Worm (Caenorhabditis elegans) whole organism, L1 larva: ENCODE results near the gene F53A9.9.

Source experiments
- C16A3.4 ChIP-seq: fragments of 150-350 bp; optimal IDR thresholded peaks from 2 replicates; lab custom pipeline; 2014; ENCODE audit warnings: missing biosample characterization, missing genetic modification characterization
- Y116A8C.19 ChIP-seq: sonication (generic microtip); optimal IDR thresholded peaks from 2 replicates; lab custom pipeline; 2016; ENCODE audit warnings: missing compliant biosample characterization, missing genetic modification characterization, borderline replicate concordance
- aly-2 ChIP-seq: fragments of 150-350 bp; optimal IDR thresholded peaks from 2 replicates; lab custom pipeline; 2014; ENCODE audit warnings: missing biosample characterization, missing genetic modification characterization
- ama-1 ChIP-seq: fragments of 150-350 bp; optimal IDR thresholded peaks from 2 replicates; lab custom pipeline; 2014
- blmp-1 ChIP-seq: fragments of 150-350 bp; optimal IDR thresholded peaks from 2 replicates; lab custom pipeline; 2014; ENCODE audit warnings: missing biosample characterization, missing genetic modification characterization
- ceh-63 ChIP-seq: fragments of 200-800 bp; sonication (Bioruptor generic); optimal IDR thresholded peaks from 2 replicates; lab custom pipeline; 2018; ENCODE audit warnings: mild to moderate bottlenecking, missing genetic modification characterization, missing compliant biosample characterization
- ceh-82 ChIP-seq, 3 experiments: fragments of 150-350 bp in 1 of 3; sonication (generic microtip) in 2 of 3; optimal IDR thresholded peaks; 2 replicates each; lab custom pipeline; 2014 to 2017; ENCODE audit warnings: missing biosample characterization in 3 of 3, missing genetic modification characterization in 3 of 3
- ceh-88 ChIP-seq: fragments of 200-800 bp; sonication (Bioruptor generic); IDR thresholded peaks from 2 replicates; pipeline ENCODE4 v1.3.6; 2022; ENCODE audit warnings: missing genetic modification characterization, missing compliant biosample characterization
- ceh-90 ChIP-seq: sonication (generic microtip); optimal IDR thresholded peaks from 2 replicates; lab custom pipeline; 2016; ENCODE audit warnings: missing genetic modification characterization, missing compliant biosample characterization
- fkh-10 ChIP-seq: sonication (generic microtip); optimal IDR thresholded peaks from 2 replicates; lab custom pipeline; 2017; ENCODE audit warnings: missing biosample characterization, missing genetic modification reagents, missing genetic modification characterization
- fkh-8 ChIP-seq: sonication (generic microtip); optimal IDR thresholded peaks from 2 replicates; lab custom pipeline; 2016; ENCODE audit warnings: mild to moderate bottlenecking, missing genetic modification characterization, missing compliant biosample characterization
- grh-1 ChIP-seq: fragments of 200-800 bp; sonication (Bioruptor generic); IDR thresholded peaks from 2 replicates; pipeline ENCODE4 v1.3.6; 2022; ENCODE audit warnings: missing genetic modification reagents, missing genetic modification characterization, missing compliant biosample characterization
- hlh-17 ChIP-seq: fragments of 200-800 bp; sonication (Bioruptor generic); optimal IDR thresholded peaks from 2 replicates; lab custom pipeline; 2018; ENCODE audit warnings: missing genetic modification characterization, mild to moderate bottlenecking, missing compliant biosample characterization, moderate library complexity, borderline replicate concordance
- hpl-2 ChIP-seq: fragments of 150-350 bp; optimal IDR thresholded peaks from 2 replicates; lab custom pipeline; 2014; ENCODE audit warnings: missing biosample characterization, missing genetic modification reagents, missing genetic modification characterization
- isw-1 ChIP-seq: fragments of 200-800 bp; sonication (Bioruptor generic); IDR thresholded peaks from 2 replicates; pipeline ENCODE4 v1.3.6; 2022; ENCODE audit warnings: missing genetic modification characterization, missing compliant biosample characterization
- lin-13 ChIP-seq: fragments of 150-350 bp; optimal IDR thresholded peaks from 2 replicates; lab custom pipeline; 2014; ENCODE audit warnings: missing biosample characterization, missing genetic modification reagents, missing genetic modification characterization
- lin-14 ChIP-seq: fragments of 200-800 bp; sonication (Bioruptor generic); optimal IDR thresholded peaks from 2 replicates; lab custom pipeline; 2018; ENCODE audit warnings: mild to moderate bottlenecking, missing genetic modification characterization, moderate library complexity, missing compliant biosample characterization
- lin-15B ChIP-seq: fragments of 150-350 bp; sonication (generic microtip); optimal IDR thresholded peaks from 3 replicates; lab custom pipeline; 2014; ENCODE audit warnings: missing biosample characterization, missing genetic modification characterization
- lin-35 ChIP-seq, 2 experiments: fragments of 150-350 bp; optimal IDR thresholded peaks; 2 replicates each; lab custom pipeline; 2014; ENCODE audit warnings: missing biosample characterization in 2 of 2, missing genetic modification characterization in 2 of 2, missing genetic modification reagents in 2 of 2
- lsy-2 ChIP-seq, 2 experiments: fragments of 150-350 bp; optimal IDR thresholded peaks; 2 replicates each; lab custom pipeline; 2014; ENCODE audit warnings: missing biosample characterization in 2 of 2, missing genetic modification characterization in 2 of 2
- mef-2 ChIP-seq: fragments of 150-350 bp; optimal IDR thresholded peaks from 2 replicates; lab custom pipeline; 2014; ENCODE audit warnings: missing biosample characterization, missing genetic modification characterization
- nhr-19 ChIP-seq: fragments of 200-800 bp; sonication (Bioruptor generic); conservative IDR thresholded peaks from 2 replicates; pipeline ENCODE4 v1.3.6; 2022; ENCODE audit warnings: missing genetic modification characterization, missing compliant biosample characterization
- nhr-20 ChIP-seq: sonication (generic microtip); optimal IDR thresholded peaks from 2 replicates; lab custom pipeline; 2016; ENCODE audit warnings: mild to moderate bottlenecking, missing genetic modification characterization, missing compliant biosample characterization
- nhr-237 ChIP-seq: fragments of 150-350 bp; optimal IDR thresholded peaks from 2 replicates; lab custom pipeline; 2014; ENCODE audit warnings: missing biosample characterization, missing genetic modification characterization
- nhr-71 ChIP-seq: sonication (generic microtip); optimal IDR thresholded peaks from 2 replicates; lab custom pipeline; 2016; ENCODE audit warnings: mild to moderate bottlenecking, missing genetic modification characterization, moderate library complexity, missing compliant biosample characterization
- nhr-76 ChIP-seq: sonication (generic microtip); optimal IDR thresholded peaks from 2 replicates; lab custom pipeline; 2017; ENCODE audit warnings: missing biosample characterization, missing genetic modification characterization
- nhr-77 ChIP-seq: fragments of 150-350 bp; optimal IDR thresholded peaks from 2 replicates; lab custom pipeline; 2014; ENCODE audit warnings: missing biosample characterization, missing genetic modification characterization
- nhr-85 ChIP-seq: sonication (generic microtip); peaks from one replicate; lab custom pipeline; 2016; ENCODE audit warnings: missing genetic modification characterization, inconsistent platforms, missing compliant biosample characterization
- nhr-90 ChIP-seq: sonication (generic microtip); optimal IDR thresholded peaks from 2 replicates; lab custom pipeline; 2016; ENCODE audit warnings: mild to moderate bottlenecking, missing genetic modification characterization, missing compliant biosample characterization; ENCODE audit not compliant: poor library complexity
- pag-3 ChIP-seq: sonication (generic microtip); optimal IDR thresholded peaks from 2 replicates; lab custom pipeline; 2017; ENCODE audit warnings: missing genetic modification characterization, mild to moderate bottlenecking, missing compliant biosample characterization, antibody characterized with exemption, borderline replicate concordance; ENCODE audit not compliant: insufficient read depth
- pax-3 ChIP-seq: fragments of 200-800 bp; sonication (Bioruptor generic); optimal IDR thresholded peaks from 2 replicates; lab custom pipeline; 2018; ENCODE audit warnings: mild to moderate bottlenecking, missing genetic modification characterization, moderate library complexity, missing compliant biosample characterization
- pqm-1 ChIP-seq: sonication (generic microtip); optimal IDR thresholded peaks from 3 replicates; lab custom pipeline; 2017; ENCODE audit warnings: missing biosample characterization, missing genetic modification characterization
- rnt-1 ChIP-seq: sonication (generic microtip); optimal IDR thresholded peaks from 2 replicates; lab custom pipeline; 2016; ENCODE audit warnings: mild to moderate bottlenecking, missing genetic modification characterization, moderate library complexity, missing compliant biosample characterization
- snu-23 ChIP-seq: sonication (generic microtip); optimal IDR thresholded peaks from 2 replicates; lab custom pipeline; 2016; ENCODE audit warnings: missing genetic modification characterization, missing compliant biosample characterization
- sox-4 ChIP-seq: sonication (generic microtip); optimal IDR thresholded peaks from 2 replicates; lab custom pipeline; 2016; ENCODE audit warnings: missing genetic modification characterization, missing compliant biosample characterization
- sup-37 ChIP-seq: fragments of 200-800 bp; sonication (Bioruptor generic); optimal IDR thresholded peaks from 2 replicates; lab custom pipeline; 2018; ENCODE audit warnings: mild to moderate bottlenecking, missing genetic modification characterization, missing compliant biosample characterization
- unc-130 ChIP-seq: fragments of 150-350 bp; optimal IDR thresholded peaks from 2 replicates; lab custom pipeline; 2017; ENCODE audit warnings: missing biosample characterization, missing genetic modification characterization, inconsistent platforms
- unc-62 ChIP-seq: fragments of 150-350 bp; optimal IDR thresholded peaks from 2 replicates; lab custom pipeline; 2014; ENCODE audit warnings: missing biosample characterization, missing genetic modification reagents, missing genetic modification characterization
- vab-15 ChIP-seq: sonication (generic microtip); optimal IDR thresholded peaks from 2 replicates; lab custom pipeline; 2017; ENCODE audit warnings: missing genotype, mild to moderate bottlenecking, missing genetic modification characterization, missing compliant biosample characterization
- xbp-1 ChIP-seq: sonication (generic microtip); optimal IDR thresholded peaks from 2 replicates; lab custom pipeline; 2016; ENCODE audit warnings: missing genetic modification characterization, missing compliant biosample characterization
- zip-4 ChIP-seq: fragments of 200-800 bp; sonication (Bioruptor generic); optimal IDR thresholded peaks from 2 replicates; lab custom pipeline; 2018; ENCODE audit warnings: mild to moderate bottlenecking, missing genetic modification characterization, moderate library complexity, missing compliant biosample characterization

F53A9.9 gene

DNA sequence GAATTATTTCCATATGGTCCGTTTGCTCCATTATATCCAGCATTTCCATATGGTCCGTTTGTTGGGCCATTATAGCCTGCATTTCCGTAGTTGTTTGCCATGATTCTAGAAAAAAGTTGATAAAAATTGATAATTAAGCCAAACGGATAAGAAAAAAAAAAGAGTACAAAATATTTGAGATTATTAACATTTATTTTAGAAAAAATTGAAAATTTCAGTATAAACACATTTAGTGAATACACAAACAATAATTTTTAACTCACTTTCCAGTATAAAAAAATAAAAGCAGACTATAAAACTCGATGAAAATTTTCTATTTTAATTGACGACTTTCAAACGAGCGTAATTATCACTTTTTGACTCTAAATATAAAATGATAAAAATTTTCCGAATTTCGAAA is at the start of gene F53A9.9:
F53A9.9 (minus strand) TSS at position 101 of the 400 bp plus-strand sequence.
- TF ChIP-seq aly-2 (tag; lab: Kevin White, UChicago), result no peak
- TF ChIP-seq sup-37 (GFP tag; lab: Kevin White, UChicago), result no peak
- no peak for TF ChIP-seq hpl-2 (GFP tag; lab: Kevin White, UChicago)
- no peak for TF ChIP-seq ceh-63 (GFP tag; lab: Kevin White, UChicago)
- no peak for TF ChIP-seq nhr-90 (tag; lab: Kevin White, UChicago)
- TF ChIP-seq Y116A8C.19 (tag; lab: Kevin White, UChicago), result no peak
- TF ChIP-seq fkh-8 (tag; lab: Kevin White, UChicago), result no peak
- TF ChIP-seq mef-2 (tag; lab: Kevin White, UChicago), result no peak
- TF ChIP-seq zip-4 (GFP tag; lab: Kevin White, UChicago), result no peak

DNA sequence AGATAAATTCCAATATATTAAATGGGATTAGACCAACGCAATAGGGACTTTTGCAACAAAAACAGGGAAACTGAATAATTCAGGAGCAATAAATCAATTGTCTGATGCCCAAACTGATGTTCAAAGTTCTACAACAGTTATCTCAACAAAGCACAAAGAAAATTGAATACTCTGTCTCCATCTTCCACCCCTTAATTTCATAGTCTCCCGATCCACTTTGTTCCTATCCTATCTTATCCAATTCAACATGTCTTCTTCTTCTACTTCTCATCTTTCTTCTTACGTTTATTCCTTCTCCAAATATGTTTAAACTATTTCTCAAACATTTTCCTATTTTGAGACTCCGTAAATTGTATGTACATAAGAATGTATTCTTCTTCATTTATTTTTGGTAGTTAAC is 49.8 kb upstream of the F53A9.9 start:
- TF ChIP-seq lin-15B, result no peak
- no peak for TF ChIP-seq ceh-82 (tag; optimal IDR thresholded peaks at IDR 0.05; lab: Kevin White, UChicago)
- TF ChIP-seq fkh-10 (GFP tag; lab: Kevin White, UChicago), result peak; percentile 61
- no peak for TF ChIP-seq nhr-71 (tag; lab: Kevin White, UChicago)
- peak; percentile 28 for TF ChIP-seq lin-14 (GFP tag; lab: Kevin White, UChicago)

DNA sequence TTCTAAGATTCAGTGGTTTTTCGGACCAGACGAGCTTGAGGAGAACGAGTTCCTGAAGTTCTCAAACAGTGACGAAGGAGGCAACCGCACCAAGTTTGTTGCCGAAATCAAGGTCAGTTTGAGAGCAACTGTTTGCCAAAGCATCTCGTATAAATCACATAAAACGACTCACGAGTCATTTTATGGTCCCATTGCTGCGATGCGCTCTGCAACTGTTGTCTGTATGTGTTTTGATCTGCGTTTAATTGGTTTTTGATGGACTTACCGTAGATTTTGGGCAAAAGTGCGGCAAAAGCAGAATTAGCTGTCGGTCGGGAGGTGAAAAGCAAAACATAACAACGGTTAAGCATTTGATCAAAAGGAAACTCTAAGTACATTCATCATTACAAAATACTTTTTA is 43.5 kb upstream of the F53A9.9 start:
- TF ChIP-seq rnt-1 (tag; lab: Kevin White, UChicago) (peak; percentile 86), C16A3.4 (tag; lab: Kevin White, UChicago) (no peak), pag-3 (tag; lab: Kevin White, UChicago) (no peak), lsy-2 (tag; optimal IDR thresholded peaks at IDR 0.05; lab: Kevin White, UChicago) (peak in 1 of 2 experiments; percentile 31), snu-23 (peak; percentile 3), ama-1 (no peak), pax-3 (no peak), nhr-20 (tag; lab: Kevin White, UChicago) (peak; percentile 8), grh-1 (GFP tag; lab: Robert Waterston, UW) (no peak), unc-130 (tag; lab: Kevin White, UChicago) (no peak), nhr-71 (tag; lab: Kevin White, UChicago) (peak; percentile 86), blmp-1 (tag; lab: Kevin White, UChicago) (no peak), lin-14 (GFP tag; lab: Kevin White, UChicago) (peak; percentile 14), nhr-19 (GFP tag; lab: Robert Waterston, UW) (peak; percentile 50), lin-35 (GFP tag; optimal IDR thresholded peaks at IDR 0.05; lab: Kevin White, UChicago) (no peak)

DNA sequence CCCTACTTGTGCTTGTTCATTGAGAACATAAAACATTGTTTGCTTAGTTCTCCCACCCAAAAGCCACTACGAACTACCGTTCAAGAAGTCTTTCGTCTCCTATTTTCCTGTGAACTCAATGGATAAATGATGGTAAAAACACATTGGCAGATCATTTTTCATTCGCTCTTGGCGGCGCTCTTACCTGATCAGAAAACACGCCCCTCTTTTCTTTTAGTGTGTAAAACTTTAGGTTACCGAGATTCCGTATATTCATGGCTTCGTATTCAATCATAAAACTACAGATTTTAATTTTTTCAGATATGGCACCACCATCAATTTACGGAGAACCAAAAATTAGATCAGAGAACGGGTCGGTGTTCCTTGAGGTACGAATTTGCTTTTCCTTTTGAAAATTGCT is 43.0 kb upstream of the F53A9.9 start, which contains the start of gene zig-12:
zig-12 (plus strand) TSS at position 301 of the 400 bp plus-strand sequence.
- TF ChIP-seq ceh-88 (GFP tag; lab: Robert Waterston, UW) (no peak), unc-62 (GFP tag; lab: Kevin White, UChicago) (no peak), sox-4 (tag; lab: Kevin White, UChicago) (no peak), isw-1 (GFP tag; lab: Robert Waterston, UW) (no peak), nhr-85 (tag; lab: Kevin White, UChicago) (no peak), lin-13 (GFP tag; lab: Kevin White, UChicago) (no peak), ceh-90 (tag; lab: Kevin White, UChicago) (no peak), pqm-1 (no peak), nhr-237 (tag; lab: Kevin White, UChicago) (no peak), nhr-76 (tag; lab: Kevin White, UChicago) (no peak), xbp-1 (tag; lab: Kevin White, UChicago) (no peak), hlh-17 (GFP tag; lab: Kevin White, UChicago) (no peak), nhr-77 (tag; lab: Kevin White, UChicago) (no peak), lsy-2 (tag; optimal IDR thresholded peaks at IDR 0.05; lab: Kevin White, UChicago) (no peak), vab-15 (tag; lab: Kevin White, UChicago) (no peak), Y116A8C.19 (tag; lab: Kevin White, UChicago) (no peak), ceh-82 (tag; optimal IDR thresholded peaks at IDR 0.05; lab: Kevin White, UChicago) (no peak), nhr-90 (tag; lab: Kevin White, UChicago) (no peak)
